Fruit fly (Drosophila melanogaster) whole organism, adult: ENCODE results near the gene CG7488.

Source experiments
- CG11617 ChIP-seq: fragments of 200-800 bp; sonication (Bioruptor generic); optimal IDR thresholded peaks from 2 replicates; lab custom pipeline; 2017; ENCODE audit warnings: mild to moderate bottlenecking, missing biosample characterization, missing genetic modification reagents, missing genetic modification characterization
- CG12768 ChIP-seq: fragments of 200-800 bp; sonication (Bioruptor generic); optimal IDR thresholded peaks from 2 replicates; lab custom pipeline; 2017; ENCODE audit warnings: missing biosample characterization, missing genetic modification characterization, mild to moderate bottlenecking, moderate library complexity, missing genetic modification reagents
- CG14711 ChIP-seq: fragments of 200-800 bp; sonication (Bioruptor generic); optimal IDR thresholded peaks from 2 replicates; lab custom pipeline; 2018; ENCODE audit warnings: missing biosample characterization, mild to moderate bottlenecking, missing genetic modification characterization, moderate library complexity
- CG1620 ChIP-seq: fragments of 200-800 bp; sonication (Bioruptor generic); optimal IDR thresholded peaks from 2 replicates; lab custom pipeline; 2016; ENCODE audit warnings: missing biosample characterization, missing genetic modification characterization
- CG33017 ChIP-seq: fragments of 200-800 bp; sonication (Bioruptor generic); optimal IDR thresholded peaks from 2 replicates; lab custom pipeline; 2018; ENCODE audit warnings: missing biosample characterization, mild to moderate bottlenecking, missing genetic modification characterization, moderate library complexity
- CG5204 ChIP-seq: fragments of 200-800 bp; sonication (Bioruptor generic); optimal IDR thresholded peaks from 2 replicates; lab custom pipeline; 2016; ENCODE audit warnings: missing biosample characterization, missing genetic modification characterization
- CG7045 ChIP-seq: fragments of 200-800 bp; sonication (Bioruptor generic); optimal IDR thresholded peaks from 2 replicates; lab custom pipeline; 2017; ENCODE audit warnings: missing biosample characterization, mild to moderate bottlenecking, missing genetic modification characterization
- CG7101 ChIP-seq: fragments of 200-800 bp; sonication (Bioruptor generic); optimal IDR thresholded peaks from 2 replicates; lab custom pipeline; 2018; ENCODE audit warnings: missing biosample characterization, mild to moderate bottlenecking, missing genetic modification characterization, moderate library complexity
- Clk ChIP-seq: fragments of 200-800 bp; sonication (Bioruptor generic); optimal IDR thresholded peaks from 2 replicates; lab custom pipeline; 2017; ENCODE audit warnings: missing biosample characterization, missing genetic modification characterization
- Crg-1 ChIP-seq: fragments of 200-800 bp; sonication (Bioruptor generic); optimal IDR thresholded peaks from 2 replicates; lab custom pipeline; 2016; ENCODE audit warnings: missing biosample characterization, missing genetic modification characterization
- Hr96 ChIP-seq: fragments of 200-800 bp; sonication (Bioruptor generic); optimal IDR thresholded peaks from 2 replicates; lab custom pipeline; 2016; ENCODE audit warnings: missing biosample characterization, missing genetic modification characterization
- Mnt ChIP-seq: fragments of 200-800 bp; sonication (Bioruptor generic); optimal IDR thresholded peaks from 2 replicates; lab custom pipeline; 2016; ENCODE audit warnings: missing biosample characterization, mild to moderate bottlenecking, missing genetic modification characterization
- bab1 ChIP-seq: fragments of 200-800 bp; sonication (Bioruptor generic); optimal IDR thresholded peaks from 3 replicates; lab custom pipeline; 2019; ENCODE audit warnings: missing biosample characterization, mild to moderate bottlenecking, missing genetic modification characterization, moderate library complexity
- cic ChIP-seq: fragments of 200-800 bp; sonication (Bioruptor generic); optimal IDR thresholded peaks from 2 replicates; lab custom pipeline; 2017; ENCODE audit warnings: missing biosample characterization, mild to moderate bottlenecking, missing genetic modification characterization, moderate library complexity
- cnc ChIP-seq, 2 experiments: fragments of >200 bp; optimal IDR thresholded peaks; 2 replicates each; lab custom pipeline; 2017
- kay ChIP-seq: fragments of 200-800 bp; sonication (Bioruptor generic); peaks from one replicate; lab custom pipeline; 2016; ENCODE audit warnings: missing biosample characterization, missing genetic modification characterization, borderline replicate concordance
- ovo ChIP-seq: fragments of 200-800 bp; sonication (Bioruptor generic); optimal IDR thresholded peaks from 2 replicates; lab custom pipeline; 2016; ENCODE audit warnings: missing biosample characterization, missing genetic modification characterization
- pad ChIP-seq: fragments of 200-800 bp; sonication (Bioruptor generic); optimal IDR thresholded peaks from 3 replicates; lab custom pipeline; 2017; ENCODE audit warnings: missing biosample characterization, missing genetic modification characterization, mild to moderate bottlenecking, moderate library complexity, missing genetic modification reagents
- tj ChIP-seq: fragments of 200-800 bp; sonication (Bioruptor generic); optimal IDR thresholded peaks from 3 replicates; lab custom pipeline; 2017; ENCODE audit warnings: missing biosample characterization, mild to moderate bottlenecking, missing genetic modification characterization, moderate library complexity
- toe ChIP-seq: fragments of 200-800 bp; sonication (Bioruptor generic); optimal IDR thresholded peaks from 2 replicates; lab custom pipeline; 2016; ENCODE audit warnings: missing biosample characterization, missing genetic modification characterization

The CG7488 gene

dm6 chr3R:13017623-13018036, 22.2 kb downstream of the CG7488 start:
- TF ChIP-seq Clk (GFP tag; lab: Kevin White, UChicago): no peak
- no peak for TF ChIP-seq pad (GFP tag; lab: Kevin White, UChicago)
- no peak for TF ChIP-seq CG7101 (tag; lab: Kevin White, UChicago)
- no peak for TF ChIP-seq toe (GFP tag; lab: Kevin White, UChicago)
- TF ChIP-seq CG1620: no peak
- no peak for TF ChIP-seq CG33017 (tag; lab: Kevin White, UChicago)
- TF ChIP-seq cnc (optimal IDR thresholded peaks at IDR 0.05; lab: Kevin White, UChicago): no peak
- TF ChIP-seq cic (GFP tag; lab: Kevin White, UChicago): peak; percentile 90
- peak; percentile 65 for TF ChIP-seq Mnt (GFP tag; lab: Kevin White, UChicago)
- no peak for TF ChIP-seq Hr96
- peak; percentile 8 for TF ChIP-seq CG11617 (GFP tag; lab: Kevin White, UChicago)
- peak; percentile 47 for TF ChIP-seq CG12768
- TF ChIP-seq kay: peak; percentile 91
- TF ChIP-seq Crg-1 (GFP tag; lab: Kevin White, UChicago): no peak
- TF ChIP-seq ovo (GFP tag; lab: Kevin White, UChicago): no peak
- peak; percentile 40 for TF ChIP-seq tj (GFP tag; lab: Kevin White, UChicago)
- no peak for TF ChIP-seq CG5204 (GFP tag; lab: Kevin White, UChicago)

- peak; percentile 19 for TF ChIP-seq CG33017 (tag; lab: Kevin White, UChicago)
- no peak for TF ChIP-seq CG12768
- peak; percentile 36 for TF ChIP-seq Mnt (GFP tag; lab: Kevin White, UChicago)
- TF ChIP-seq Hr96: no peak
- TF ChIP-seq CG7101 (tag; lab: Kevin White, UChicago): no peak
- TF ChIP-seq tj (GFP tag; lab: Kevin White, UChicago): no peak
- TF ChIP-seq CG11617 (GFP tag; lab: Kevin White, UChicago): no peak
- no peak for TF ChIP-seq CG1620
- no peak for TF ChIP-seq kay
- TF ChIP-seq toe (GFP tag; lab: Kevin White, UChicago): no peak
- peak; percentile 5 for TF ChIP-seq ovo (GFP tag; lab: Kevin White, UChicago)
- TF ChIP-seq cnc (optimal IDR thresholded peaks at IDR 0.05; lab: Kevin White, UChicago): no peak
- TF ChIP-seq CG5204 (GFP tag; lab: Kevin White, UChicago): no peak
- TF ChIP-seq CG14711 (tag; lab: Kevin White, UChicago): no peak
- peak; percentile 42 for TF ChIP-seq cic (GFP tag; lab: Kevin White, UChicago)
- no peak for TF ChIP-seq pad (GFP tag; lab: Kevin White, UChicago)
- no peak for TF ChIP-seq bab1 (GFP tag; lab: Kevin White, UChicago)
- no peak for TF ChIP-seq Crg-1 (GFP tag; lab: Kevin White, UChicago)
- TF ChIP-seq CG7045 (GFP tag; lab: Kevin White, UChicago): no peak
- no peak for TF ChIP-seq Clk (GFP tag; lab: Kevin White, UChicago)
These were observed 23.0 kb downstream of the CG7488 start for dm6 chr3R:13018284-13018900.

dm6 chr3R:13018995-13019394, 23.6 kb downstream of the CG7488 start:
- no peak for TF ChIP-seq CG11617 (GFP tag; lab: Kevin White, UChicago)
- peak; percentile 99 for TF ChIP-seq tj (GFP tag; lab: Kevin White, UChicago)

- TF ChIP-seq tj (GFP tag; lab: Kevin White, UChicago) (peak; percentile 23), toe (GFP tag; lab: Kevin White, UChicago) (no peak), Hr96 (no peak), Mnt (GFP tag; lab: Kevin White, UChicago) (peak; percentile 58), CG7045 (GFP tag; lab: Kevin White, UChicago) (peak; percentile 1), bab1 (GFP tag; lab: Kevin White, UChicago) (peak; percentile 44), CG1620 (peak; percentile 49), pad (GFP tag; lab: Kevin White, UChicago) (peak; percentile 33), CG11617 (GFP tag; lab: Kevin White, UChicago) (peak; percentile 46), CG12768 (peak; percentile 31), CG5204 (GFP tag; lab: Kevin White, UChicago) (no peak), CG7101 (tag; lab: Kevin White, UChicago) (peak; percentile 42), ovo (GFP tag; lab: Kevin White, UChicago) (no peak), Crg-1 (GFP tag; lab: Kevin White, UChicago) (peak; percentile 32), Clk (GFP tag; lab: Kevin White, UChicago) (no peak), cic (GFP tag; lab: Kevin White, UChicago) (peak; percentile 8), CG33017 (tag; lab: Kevin White, UChicago) (no peak), cnc (optimal IDR thresholded peaks at IDR 0.05; lab: Kevin White, UChicago) (no peak), CG14711 (tag; lab: Kevin White, UChicago) (peak; percentile 59), kay (peak; percentile 85)
These were observed 35.1 kb downstream of the CG7488 start, which contains the start of the genes CG46281 and CG46280 for dm6 chr3R:13030257-13031173. CG46281 (minus strand) TSS chr3R:13030307. CG46280 (minus strand) TSS chr3R:13030659.

dm6 chr3R:13032323-13032722, 36.9 kb downstream of the CG7488 start, which contains the start of gene ry:
ry (plus strand) TSS chr3R:13032528.
- TF ChIP-seq Mnt (GFP tag; lab: Kevin White, UChicago) (peak; percentile 70), CG33017 (tag; lab: Kevin White, UChicago) (peak; percentile 43), cic (GFP tag; lab: Kevin White, UChicago) (peak; percentile 84), CG1620 (no peak), CG12768 (no peak)
